Fruit fly (Drosophila melanogaster) whole organism, wandering third instar larva: Measurements from ENCODE around the gene Scm.

Source experiments
- Abd-B ChIP-seq: fragments of >200 bp; optimal IDR thresholded peaks from 2 replicates; lab custom pipeline; 2017; ENCODE audit warnings: missing biosample characterization, missing genetic modification characterization
- CG32264 ChIP-seq: fragments of 200-800 bp; sonication (Bioruptor generic); optimal IDR thresholded peaks from 2 replicates; lab custom pipeline; 2016; ENCODE audit warnings: missing biosample characterization, missing genetic modification characterization
- CG9705 ChIP-seq: fragments of 200-800 bp; sonication (Bioruptor generic); optimal IDR thresholded peaks from 2 replicates; lab custom pipeline; 2018; ENCODE audit warnings: missing biosample characterization, mild to moderate bottlenecking, missing genetic modification characterization
- CrebA ChIP-seq: fragments of 200-800 bp; sonication (Bioruptor generic); optimal IDR thresholded peaks from 2 replicates; lab custom pipeline; 2016; ENCODE audit warnings: missing biosample characterization, mild to moderate bottlenecking, missing genetic modification characterization, borderline replicate concordance
- Dfd ChIP-seq: fragments of >200 bp; optimal IDR thresholded peaks from 2 replicates; lab custom pipeline; 2017; ENCODE audit warnings: missing biosample characterization, missing genetic modification characterization
- Dif ChIP-seq: fragments of 200-275, 200-300 bp; sonication (Bioruptor generic); optimal IDR thresholded peaks from 2 replicates; lab custom pipeline; 2018; ENCODE audit warnings: missing biosample characterization, missing genetic modification characterization; ENCODE audit not compliant: partially characterized antibody
- GATAd ChIP-seq: sonication (Bioruptor generic); optimal IDR thresholded peaks from 2 replicates; lab custom pipeline; 2016; ENCODE audit warnings: missing biosample characterization, missing genetic modification characterization
- HLH106 ChIP-seq: fragments of 200-800 bp; optimal IDR thresholded peaks from 3 replicates; lab custom pipeline; 2019; ENCODE audit warnings: missing biosample characterization, mild to moderate bottlenecking, missing genetic modification characterization, moderate library complexity
- Hnf4 ChIP-seq: fragments of 200-800 bp; sonication (Bioruptor generic); optimal IDR thresholded peaks from 2 replicates; lab custom pipeline; 2016; ENCODE audit warnings: missing biosample characterization, mild to moderate bottlenecking, missing genetic modification characterization
- Hr78 ChIP-seq: fragments of >200 bp; optimal IDR thresholded peaks from 2 replicates; lab custom pipeline; 2017; ENCODE audit warnings: missing biosample characterization, missing genetic modification characterization
- Hr83 ChIP-seq: fragments of 200-300 bp; sonication (Bioruptor generic); optimal IDR thresholded peaks from 2 replicates; lab custom pipeline; 2016; ENCODE audit warnings: missing biosample characterization, mild to moderate bottlenecking, missing genetic modification characterization, moderate library complexity; ENCODE audit not compliant: poor library complexity, severe bottlenecking
- Jra ChIP-seq: sonication (Bioruptor generic); optimal IDR thresholded peaks from 2 replicates; lab custom pipeline; 2016; ENCODE audit warnings: missing biosample characterization, missing genetic modification characterization
- Mio ChIP-seq: sonication (Bioruptor generic); optimal IDR thresholded peaks from 2 replicates; lab custom pipeline; 2016; ENCODE audit warnings: missing biosample characterization, missing genetic modification characterization
- Myc ChIP-seq: fragments of >200 bp; optimal IDR thresholded peaks from 2 replicates; lab custom pipeline; 2017
- N ChIP-seq: fragments of >200 bp; optimal IDR thresholded peaks from 2 replicates; lab custom pipeline; 2018; ENCODE audit warnings: missing biosample characterization, missing external identifiers, missing genetic modification characterization
- OdsH ChIP-seq: fragments of 200-800 bp; sonication (Bioruptor generic); optimal IDR thresholded peaks from 2 replicates; lab custom pipeline; 2016; ENCODE audit warnings: missing biosample characterization, mild to moderate bottlenecking, missing genetic modification characterization
- Rel ChIP-seq, 2 experiments: fragments of 200-800 bp; sonication (Bioruptor generic) in 1 of 2; optimal IDR thresholded peaks; 2 replicates in 1 of 2; 3 replicates in 1 of 2; lab custom pipeline; 2016 to 2019; ENCODE audit warnings: mild to moderate bottlenecking in 2 of 2, missing biosample characterization in 2 of 2, missing genetic modification characterization in 2 of 2, moderate library complexity in 1 of 2
- Sp1 ChIP-seq: fragments of 200-800 bp; sonication (Bioruptor generic); optimal IDR thresholded peaks from 3 replicates; lab custom pipeline; 2019; ENCODE audit warnings: missing biosample characterization, mild to moderate bottlenecking, missing genetic modification characterization, moderate library complexity
- Vsx2 ChIP-seq: fragments of 200-300, 225-300 bp; sonication (Bioruptor generic); optimal IDR thresholded peaks from 2 replicates; lab custom pipeline; 2018; ENCODE audit warnings: missing biosample characterization, missing genetic modification characterization; ENCODE audit not compliant: partially characterized antibody
- br ChIP-seq: fragments of 200-800 bp; sonication (Bioruptor generic); optimal IDR thresholded peaks from 2 replicates; lab custom pipeline; 2016; ENCODE audit warnings: missing biosample characterization, missing genetic modification characterization
- brk ChIP-seq: fragments of 200-800 bp; sonication (Bioruptor generic); optimal IDR thresholded peaks from 2 replicates; lab custom pipeline; 2016; ENCODE audit warnings: missing biosample characterization, mild to moderate bottlenecking, missing genetic modification characterization
- dl ChIP-seq, 2 experiments: fragments of 175-275, 200-275 bp in 1 of 2; fragments of 200-275 bp in 1 of 2; sonication (Bioruptor generic); optimal IDR thresholded peaks; lab custom pipeline; 2018; ENCODE audit warnings: mild to moderate bottlenecking in 2 of 2, missing biosample characterization in 2 of 2, missing genetic modification characterization in 2 of 2, moderate library complexity in 2 of 2; ENCODE audit not compliant: partially characterized antibody in 2 of 2, insufficient read depth in 1 of 2
- dmrt93B ChIP-seq: fragments of 200-800 bp; sonication (Bioruptor generic); optimal IDR thresholded peaks from 2 replicates; lab custom pipeline; 2018; ENCODE audit warnings: missing biosample characterization, mild to moderate bottlenecking, missing genetic modification characterization
- ey ChIP-seq: fragments of 200-800 bp; sonication (Bioruptor generic); optimal IDR thresholded peaks from 2 replicates; lab custom pipeline; 2016; ENCODE audit warnings: missing biosample characterization, missing genetic modification characterization
- foxo ChIP-seq, 2 experiments: fragments of 200-800 bp; sonication (Bioruptor generic); optimal IDR thresholded peaks; 2 replicates in 1 of 2; 3 replicates in 1 of 2; lab custom pipeline; 2016 to 2017; ENCODE audit warnings: missing biosample characterization in 2 of 2, missing genetic modification characterization in 2 of 2
- fru ChIP-seq: fragments of 200-800 bp; sonication (Bioruptor generic); optimal IDR thresholded peaks from 3 replicates; lab custom pipeline; 2016; ENCODE audit warnings: missing biosample characterization, mild to moderate bottlenecking, missing genetic modification characterization
- h ChIP-seq: fragments of 200-800 bp; sonication (Bioruptor generic); optimal IDR thresholded peaks from 3 replicates; lab custom pipeline; 2016; ENCODE audit warnings: missing biosample characterization, mild to moderate bottlenecking, missing genetic modification characterization
- jim ChIP-seq: fragments of 175-275, 200-325 bp; sonication (Bioruptor generic); optimal IDR thresholded peaks from 2 replicates; lab custom pipeline; 2016; ENCODE audit warnings: missing biosample characterization, mild to moderate bottlenecking, missing genetic modification characterization
- lola ChIP-seq: fragments of >200 bp; optimal IDR thresholded peaks from 2 replicates; lab custom pipeline; 2017; ENCODE audit warnings: missing biosample characterization, missing genetic modification characterization
- pan ChIP-seq: fragments of >200 bp; optimal IDR thresholded peaks from 2 replicates; lab custom pipeline; 2017
- psq ChIP-seq: fragments of 200-800 bp; sonication (Bioruptor generic); optimal IDR thresholded peaks from 3 replicates; lab custom pipeline; 2017; ENCODE audit warnings: missing biosample characterization, mild to moderate bottlenecking, missing genetic modification characterization, moderate library complexity
- rgr ChIP-seq: fragments of 200-800 bp; sonication (Bioruptor generic); optimal IDR thresholded peaks from 3 replicates; lab custom pipeline; 2016; ENCODE audit warnings: missing biosample characterization, mild to moderate bottlenecking, missing genetic modification characterization
- sage ChIP-seq: fragments of 200-800 bp; sonication (Bioruptor generic); optimal IDR thresholded peaks from 2 replicates; lab custom pipeline; 2016; ENCODE audit warnings: missing biosample characterization, mild to moderate bottlenecking, missing genetic modification characterization
- tai ChIP-seq: sonication (Bioruptor generic); optimal IDR thresholded peaks from 2 replicates; lab custom pipeline; 2016; ENCODE audit warnings: missing biosample characterization, missing genetic modification characterization
- usp ChIP-seq: fragments of >200 bp; optimal IDR thresholded peaks from 2 replicates; lab custom pipeline; 2017; ENCODE audit warnings: missing biosample characterization, missing genetic modification characterization
- woc ChIP-seq: sonication (Bioruptor generic); optimal IDR thresholded peaks from 2 replicates; lab custom pipeline; 2016; ENCODE audit warnings: missing biosample characterization, mild to moderate bottlenecking, missing genetic modification characterization

The Scm gene

dm6 chr3R:9608206-9608605 lies 29.2 kb downstream of the Scm start:
- no peak for TF ChIP-seq foxo (GFP tag; optimal IDR thresholded peaks at IDR 0.05; lab: Kevin White, UChicago)
- no peak for TF ChIP-seq HLH106 (tag; lab: Kevin White, UChicago)
- no peak for TF ChIP-seq dmrt93B (GFP tag; lab: Kevin White, UChicago)
- TF ChIP-seq CG9705 (GFP tag; lab: Kevin White, UChicago): no peak
- TF ChIP-seq Vsx2 (GFP tag; lab: Kevin White, UChicago): no peak
- TF ChIP-seq fru (GFP tag; lab: Kevin White, UChicago): no peak
- no peak for TF ChIP-seq Dif (GFP tag; lab: Kevin White, UChicago)
- TF ChIP-seq N: no peak
- no peak for TF ChIP-seq usp
- TF ChIP-seq, all 38 proteins: peak for 0

- TF ChIP-seq Vsx2 (GFP tag; lab: Kevin White, UChicago) (peak; percentile 66), CrebA (GFP tag; lab: Kevin White, UChicago) (no peak)
These were observed 30.3 kb downstream of the Scm start for dm6 chr3R:9606913-9607804.

- TF ChIP-seq pan (no peak), psq (GFP tag; lab: Kevin White, UChicago) (no peak), Hr78 (GFP tag; lab: Kevin White, UChicago) (no peak), rgr (peak; percentile 9), br (peak; percentile 21), ey (GFP tag; lab: Kevin White, UChicago) (peak; percentile 23), CrebA (GFP tag; lab: Kevin White, UChicago) (no peak), lola (GFP tag; lab: Kevin White, UChicago) (no peak), tai (GFP tag; lab: Kevin White, UChicago) (no peak), Myc (lab: Kevin White, UChicago) (no peak), Abd-B (GFP tag; lab: Kevin White, UChicago) (no peak), OdsH (GFP tag; lab: Kevin White, UChicago) (no peak), brk (GFP tag; lab: Kevin White, UChicago) (no peak), HLH106 (tag; lab: Kevin White, UChicago) (peak; percentile 6), Dfd (no peak), Sp1 (GFP tag; lab: Kevin White, UChicago) (no peak), Rel (GFP tag; optimal IDR thresholded peaks at IDR 0.05; lab: Kevin White, UChicago) (no peak), Rel (tag; optimal IDR thresholded peaks at IDR 0.05; lab: Kevin White, UChicago) (no peak), fru (GFP tag; lab: Kevin White, UChicago) (peak; percentile 40), h (peak; percentile 33), jim (GFP tag; lab: Kevin White, UChicago) (no peak), dl (GFP tag; optimal IDR thresholded peaks at IDR 0.05; lab: Kevin White, UChicago; ENCODE audit: insufficient read depth in 1 of 2, partially characterized antibody in 2 of 2) (no peak), Hnf4 (GFP tag; lab: Kevin White, UChicago) (no peak), Dif (GFP tag; lab: Kevin White, UChicago) (no peak), woc (GFP tag; lab: Kevin White, UChicago) (no peak), N (no peak), usp (no peak), Mio (no peak), Vsx2 (GFP tag; lab: Kevin White, UChicago) (no peak), CG32264 (no peak), Jra (GFP tag; lab: Kevin White, UChicago) (no peak), sage (GFP tag; lab: Kevin White, UChicago) (no peak), Hr83 (GFP tag; lab: Kevin White, UChicago) (no peak), foxo (GFP tag; optimal IDR thresholded peaks at IDR 0.05; lab: Kevin White, UChicago) (peak in 1 of 2 experiments; percentile 37), GATAd (no peak), CG9705 (GFP tag; lab: Kevin White, UChicago) (no peak), dmrt93B (GFP tag; lab: Kevin White, UChicago) (no peak)
These were observed 32.3 kb downstream of the Scm start for dm6 chr3R:9605084-9605483.
